Worm (Caenorhabditis elegans) whole organism, L3 larva: ENCODE data around the gene yif-1.
A peak's percentile ranks its signal among the peaks of the same experiment; 100 is the strongest.

Experiments used
- R02D3.7 ChIP-seq: fragments of 150-350 bp; optimal IDR thresholded peaks from 2 replicates; lab custom pipeline; 2014; ENCODE audit warnings: missing biosample characterization, missing genetic modification characterization
- ZK546.5 ChIP-seq: sonication (generic microtip); optimal IDR thresholded peaks from 2 replicates; lab custom pipeline; 2017; ENCODE audit warnings: missing biosample characterization, missing genetic modification characterization
- aly-2 ChIP-seq: fragments of 150-350 bp; optimal IDR thresholded peaks from 2 replicates; lab custom pipeline; 2014; ENCODE audit warnings: missing biosample characterization, missing genetic modification characterization
- ceh-28 ChIP-seq: fragments of 150-350 bp; optimal IDR thresholded peaks from 2 replicates; lab custom pipeline; 2014; ENCODE audit warnings: missing biosample characterization, missing genetic modification reagents, missing genetic modification characterization
- ceh-9 ChIP-seq: sonication (generic microtip); optimal IDR thresholded peaks from 2 replicates; lab custom pipeline; 2018; ENCODE audit warnings: missing biosample characterization, missing genetic modification characterization
- daf-12 ChIP-seq: fragments of 150-350 bp; optimal IDR thresholded peaks from 2 replicates; lab custom pipeline; 2014; ENCODE audit warnings: missing biosample characterization, missing genetic modification reagents, missing genetic modification characterization
- egl-27 ChIP-seq: sonication (generic microtip); optimal IDR thresholded peaks from 4 replicates; lab custom pipeline; 2017; ENCODE audit warnings: missing biosample characterization, missing genetic modification reagents, missing genetic modification characterization
- elt-2 ChIP-seq: sonication (generic microtip); optimal IDR thresholded peaks from 2 replicates; lab custom pipeline; 2016; ENCODE audit warnings: missing genetic modification reagents, mild to moderate bottlenecking, missing genetic modification characterization, missing compliant biosample characterization
- elt-3 ChIP-seq, 3 experiments: fragments of 150-350 bp in 1 of 3; sonication (generic microtip) in 2 of 3; optimal IDR thresholded peaks; 2 replicates in 2 of 3; 4 replicates in 1 of 3; lab custom pipeline; 2014 to 2017; ENCODE audit warnings: missing biosample characterization in 3 of 3, missing genetic modification characterization in 3 of 3
- fkh-10 ChIP-seq: sonication (generic microtip); optimal IDR thresholded peaks from 2 replicates; lab custom pipeline; 2017; ENCODE audit warnings: missing biosample characterization, missing genetic modification reagents, missing genetic modification characterization
- fos-1 ChIP-seq: fragments of 150-350 bp; optimal IDR thresholded peaks from 2 replicates; lab custom pipeline; 2014; ENCODE audit warnings: missing biosample characterization, missing genetic modification characterization
- hmg-11 ChIP-seq: sonication (generic microtip); optimal IDR thresholded peaks from 2 replicates; lab custom pipeline; 2016; ENCODE audit warnings: missing genetic modification characterization, missing compliant biosample characterization
- jun-1 ChIP-seq: fragments of 150-350 bp; optimal IDR thresholded peaks from 2 replicates; lab custom pipeline; 2014; ENCODE audit warnings: missing biosample characterization, missing genetic modification reagents, missing genetic modification characterization
- lin-15B ChIP-seq: fragments of 150-350 bp; optimal IDR thresholded peaks from 2 replicates; lab custom pipeline; 2014; ENCODE audit warnings: missing biosample characterization, missing genetic modification characterization
- lin-39 ChIP-seq: fragments of 150-350 bp; optimal IDR thresholded peaks from 2 replicates; lab custom pipeline; 2018; ENCODE audit warnings: missing biosample characterization, missing genetic modification reagents, missing genetic modification characterization
- mdl-1 ChIP-seq: fragments of 150-350 bp; optimal IDR thresholded peaks from 2 replicates; lab custom pipeline; 2014; ENCODE audit warnings: missing biosample characterization, missing genetic modification characterization
- mml-1 ChIP-seq: fragments of 150-350 bp; sonication (generic microtip); optimal IDR thresholded peaks from 3 replicates; lab custom pipeline; 2014; ENCODE audit warnings: missing biosample characterization, missing genetic modification characterization
- nfya-1 ChIP-seq: sonication (generic microtip); optimal IDR thresholded peaks from 2 replicates; lab custom pipeline; 2017; ENCODE audit warnings: missing genetic modification characterization, mild to moderate bottlenecking, missing compliant biosample characterization, antibody characterized with exemption, moderate library complexity; ENCODE audit not compliant: insufficient read depth
- nhr-12 ChIP-seq: fragments of 150-350 bp; optimal IDR thresholded peaks from 2 replicates; lab custom pipeline; 2014; ENCODE audit warnings: missing biosample characterization, missing genetic modification characterization
- nhr-23 ChIP-seq: fragments of 150-350 bp; optimal IDR thresholded peaks from 2 replicates; lab custom pipeline; 2014; ENCODE audit warnings: missing biosample characterization, missing genetic modification reagents, missing genetic modification characterization
- nhr-25 ChIP-seq: sonication (generic microtip); optimal IDR thresholded peaks from 2 replicates; lab custom pipeline; 2017; ENCODE audit warnings: missing biosample characterization, missing genetic modification characterization
- nhr-28 ChIP-seq: fragments of 150-350 bp; optimal IDR thresholded peaks from 2 replicates; lab custom pipeline; 2014; ENCODE audit warnings: missing biosample characterization, missing genetic modification characterization
- nhr-43 ChIP-seq: sonication (generic microtip); optimal IDR thresholded peaks from 2 replicates; lab custom pipeline; 2016; ENCODE audit warnings: mild to moderate bottlenecking, missing genetic modification characterization, missing compliant biosample characterization; ENCODE audit not compliant: poor library complexity, severe bottlenecking
- nhr-67 ChIP-seq: fragments of 150-350 bp; optimal IDR thresholded peaks from 2 replicates; lab custom pipeline; 2014; ENCODE audit warnings: missing biosample characterization, missing genetic modification characterization
- nhr-76 ChIP-seq: fragments of 150-350 bp; sonication (generic microtip); optimal IDR thresholded peaks from 5 replicates; lab custom pipeline; 2014; ENCODE audit warnings: missing biosample characterization, missing genetic modification characterization
- nhr-77 ChIP-seq: fragments of 150-350 bp; optimal IDR thresholded peaks from 2 replicates; lab custom pipeline; 2014; ENCODE audit warnings: missing biosample characterization, missing genetic modification characterization
- pha-4 ChIP-seq: fragments of 150-350 bp; optimal IDR thresholded peaks from 2 replicates; lab custom pipeline; 2014; ENCODE audit warnings: missing biosample characterization, missing genetic modification reagents, missing genetic modification characterization
- pqm-1 ChIP-seq: fragments of 150-350 bp; optimal IDR thresholded peaks from 2 replicates; lab custom pipeline; 2017; ENCODE audit warnings: missing biosample characterization, missing genetic modification characterization, inconsistent platforms
- skn-1 ChIP-seq: fragments of 150-350 bp; optimal IDR thresholded peaks from 2 replicates; lab custom pipeline; 2014; ENCODE audit warnings: missing biosample characterization, missing genetic modification characterization
- snpc-4 ChIP-seq: fragments of 150-350 bp; optimal IDR thresholded peaks from 2 replicates; lab custom pipeline; 2014; ENCODE audit warnings: missing biosample characterization, missing genetic modification characterization
- unc-39 ChIP-seq: sonication (generic microtip); optimal IDR thresholded peaks from 4 replicates; lab custom pipeline; 2017; ENCODE audit warnings: missing biosample characterization, missing genetic modification characterization
- unc-62 ChIP-seq: fragments of 150-350 bp; sonication (generic microtip); optimal IDR thresholded peaks from 4 replicates; lab custom pipeline; 2014; ENCODE audit warnings: missing biosample characterization, missing genetic modification reagents, missing genetic modification characterization
- zag-1 ChIP-seq: fragments of 150-350 bp; optimal IDR thresholded peaks from 2 replicates; lab custom pipeline; 2014; ENCODE audit warnings: missing biosample characterization, missing genetic modification characterization
- ztf-4 ChIP-seq: fragments of 150-350 bp; optimal IDR thresholded peaks from 2 replicates; lab custom pipeline; 2014; ENCODE audit warnings: missing biosample characterization, missing genetic modification characterization

Gene yif-1

DNA sequence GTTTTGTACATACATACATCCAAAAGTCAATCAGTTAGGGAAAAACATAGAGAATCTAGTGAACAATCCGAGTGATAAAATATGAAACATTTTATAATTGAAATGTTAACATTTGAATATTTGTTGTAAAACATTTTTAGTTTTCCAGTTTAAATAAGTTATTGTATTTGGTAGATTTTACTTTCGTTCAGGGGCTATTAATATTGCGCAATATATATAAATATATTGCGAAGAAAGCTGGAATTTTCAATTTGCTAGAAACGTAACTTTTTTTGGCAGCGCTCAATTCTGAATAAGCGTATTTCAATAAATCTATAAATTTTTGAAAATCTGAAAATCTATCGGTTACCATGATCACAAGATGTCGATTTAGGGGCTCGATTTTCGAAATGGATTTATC, 47.2 kb downstream of the yif-1 start:
- no peak for TF ChIP-seq snpc-4 (tag; lab: Kevin White, UChicago)
- TF ChIP-seq pha-4 (tag; lab: Kevin White, UChicago), result peak; percentile 2
- no peak for TF ChIP-seq daf-12 (tag; lab: Kevin White, UChicago)

- no peak for TF ChIP-seq nhr-76 (tag; lab: Kevin White, UChicago)
- no peak for TF ChIP-seq nhr-77 (tag; lab: Kevin White, UChicago)
- TF ChIP-seq nhr-28 (tag; lab: Kevin White, UChicago), result no peak
Measured at ce11 chrV:10006374-10006773, 48.3 kb downstream of the yif-1 start.

DNA sequence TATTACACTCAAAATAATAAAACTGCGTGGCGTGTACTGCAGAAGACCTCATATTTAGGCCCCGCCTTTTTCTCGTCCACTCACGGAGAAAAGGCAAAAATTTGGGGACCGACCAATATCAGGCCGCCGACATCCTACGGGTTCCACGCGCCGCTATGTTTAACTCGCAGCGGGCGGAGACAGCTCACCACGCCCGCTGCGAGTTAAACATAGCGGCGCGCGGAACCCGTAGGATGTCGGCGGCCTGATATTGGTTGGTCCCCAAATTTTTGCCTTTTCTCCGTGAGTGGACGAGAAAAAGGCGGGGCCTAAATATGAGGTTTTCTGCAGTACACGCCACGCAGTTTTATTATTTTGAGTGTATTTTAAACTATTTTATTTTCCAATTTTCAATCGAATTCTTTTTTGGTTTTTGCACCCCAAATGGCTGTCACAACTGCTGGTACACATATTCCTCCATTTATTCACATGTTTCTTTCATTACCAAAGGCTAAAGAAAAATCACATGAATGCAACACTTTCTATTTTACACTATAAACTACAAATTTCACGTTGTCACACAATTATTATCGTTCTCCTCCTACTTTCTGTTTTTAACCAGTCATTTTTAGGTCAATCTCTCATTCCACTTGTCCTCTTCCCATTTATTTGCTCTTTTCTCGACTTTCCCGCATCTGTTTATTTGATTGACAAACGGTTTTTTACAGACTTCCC, 50.5 kb downstream of the yif-1 start, which contains the start of gene uda-1:
Gene uda-1 (plus strand): TSS at position 708 of the 714 bp plus-strand sequence.
- TF ChIP-seq pha-4 (tag; lab: Kevin White, UChicago), result peak; percentile 53
- TF ChIP-seq, all 47 proteins: peak for 1; not testable (repeated sequence) for 46

ce11 chrV:10003315-10003969, 51.3 kb downstream of the yif-1 start:
- TF ChIP-seq pha-4 (tag; lab: Kevin White, UChicago) (peak; percentile 76), lin-15B (tag; lab: Kevin White, UChicago) (peak; percentile 73), nhr-12 (tag; lab: Kevin White, UChicago) (no peak), ZK546.5 (no peak), elt-2 (peak; percentile 79), nhr-23 (tag; lab: Kevin White, UChicago) (peak; percentile 44), hmg-11 (peak; percentile 57), nhr-43 (peak; percentile 52), lin-39 (tag; lab: Kevin White, UChicago) (peak; percentile 38), egl-27 (tag; lab: Kevin White, UChicago) (no peak), nfya-1 (tag; lab: Kevin White, UChicago) (peak; percentile 53), ztf-4 (tag; lab: Kevin White, UChicago) (no peak), jun-1 (tag; lab: Kevin White, UChicago) (peak; percentile 8), nhr-25 (tag; lab: Kevin White, UChicago) (peak; percentile 41), skn-1 (peak; percentile 31), pqm-1 (tag; lab: Kevin White, UChicago) (peak; percentile 50), snpc-4 (tag; lab: Kevin White, UChicago) (peak; percentile 42)
- TF ChIP-seq, all 47 proteins: peak for 13

- TF ChIP-seq lin-39 (tag; lab: Kevin White, UChicago) (no peak), nhr-25 (tag; lab: Kevin White, UChicago) (peak; percentile 78), egl-27 (tag; lab: Kevin White, UChicago) (peak; percentile 5), nfya-1 (tag; lab: Kevin White, UChicago) (peak; percentile 24), nhr-67 (tag; lab: Kevin White, UChicago) (no peak), unc-62 (GFP tag; lab: Kevin White, UChicago) (peak; percentile 78), mdl-1 (no peak), ceh-9 (no peak)
Measured at ce11 chrV:10002720-10003119, 52.0 kb downstream of the yif-1 start.

ce11 chrV:10000760-10001159, 54.0 kb downstream of the yif-1 start, which contains the start of gene K08H10.10:
Gene K08H10.10, plus strand, starts transcription at chrV:10001060.
- TF ChIP-seq unc-39 (tag; lab: Kevin White, UChicago), result no peak
- TF ChIP-seq nfya-1 (tag; lab: Kevin White, UChicago), result no peak
- no peak for TF ChIP-seq elt-2
- TF ChIP-seq zag-1 (tag; lab: Kevin White, UChicago), result no peak
- no peak for TF ChIP-seq ZK546.5
- TF ChIP-seq R02D3.7 (tag; lab: Kevin White, UChicago), result no peak
- TF ChIP-seq elt-3 (tag; optimal IDR thresholded peaks at IDR 0.05; lab: Kevin White, UChicago), result no peak
- no peak for TF ChIP-seq fkh-10
- TF ChIP-seq ceh-28, result no peak
- TF ChIP-seq hmg-11, result no peak
- no peak for TF ChIP-seq egl-27 (tag; lab: Kevin White, UChicago)
- TF ChIP-seq aly-2 (tag; lab: Kevin White, UChicago), result no peak
- no peak for TF ChIP-seq nhr-25 (tag; lab: Kevin White, UChicago)
- TF ChIP-seq lin-15B (tag; lab: Kevin White, UChicago), result no peak
- no peak for TF ChIP-seq jun-1 (tag; lab: Kevin White, UChicago)
- TF ChIP-seq mml-1, result no peak
- TF ChIP-seq fos-1 (tag; lab: Kevin White, UChicago), result no peak
